Worm (Caenorhabditis elegans): Measurements from ENCODE around the gene clec-260.
A peak's percentile ranks its signal among the peaks of the same experiment; 100 is the strongest.

Gene clec-260

DNA sequence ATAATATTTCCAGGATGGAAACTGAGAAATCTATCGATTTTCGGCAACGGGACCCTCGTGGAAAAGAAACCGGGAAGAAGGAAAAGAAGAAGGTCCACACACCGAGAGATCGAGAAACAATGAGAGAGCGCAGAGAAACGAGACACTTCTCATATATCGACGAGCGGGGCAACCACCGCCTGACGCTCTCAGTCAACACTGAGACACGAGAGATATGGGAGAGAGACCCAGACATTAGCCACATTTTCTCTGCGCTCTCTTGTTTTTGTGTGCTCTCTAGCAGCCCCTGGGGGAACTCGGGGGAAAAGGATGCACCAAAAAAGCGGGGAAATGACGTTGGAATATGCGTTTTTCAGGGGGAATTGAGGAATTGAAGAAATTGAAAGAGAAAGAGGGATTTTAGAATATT lies 19.6 kb upstream of the clec-260 start (continued):
- TF ChIP-seq lin-13 (GFP tag; optimal IDR thresholded peaks at IDR 0.05) = peak; percentile 17
- TF ChIP-seq nhr-41 (GFP tag; IDR thresholded peaks at IDR 0.05) = no peak
- TF ChIP-seq fkh-10 (GFP tag; optimal IDR thresholded peaks at IDR 0.05) = peak; percentile 91
- peak; percentile 71 for TF ChIP-seq ceh-28 (tag; optimal IDR thresholded peaks at IDR 0.05)
- TF ChIP-seq nhr-76 (tag; optimal IDR thresholded peaks at IDR 0.05) = no peak
- peak; percentile 3 for TF ChIP-seq ama-1 (optimal IDR thresholded peaks at IDR 0.05)
- peak; percentile 62 for TF ChIP-seq set-16 (GFP tag; IDR thresholded peaks at IDR 0.05)
- TF ChIP-seq zfp-3 (GFP tag; conservative IDR thresholded peaks at IDR 0.05) = no peak
- peak; percentile 73 for TF ChIP-seq dmd-6 (GFP tag; IDR thresholded peaks at IDR 0.05)
- TF ChIP-seq nhr-11 (tag; optimal IDR thresholded peaks at IDR 0.05) = peak; percentile 72
- no peak for TF ChIP-seq saeg-2 (GFP tag; IDR thresholded peaks at IDR 0.05)
- no peak for TF ChIP-seq nhr-48 (tag; optimal IDR thresholded peaks at IDR 0.05)
- peak; percentile 91 for TF ChIP-seq hmg-1.1 (GFP tag; IDR thresholded peaks at IDR 0.05)
- no peak for TF ChIP-seq php-3 (GFP tag; IDR thresholded peaks at IDR 0.05)
- peak; percentile 33 for TF ChIP-seq ztf-7 (tag; optimal IDR thresholded peaks at IDR 0.05)
- TF ChIP-seq daf-19 (GFP tag; conservative IDR thresholded peaks at IDR 0.05) = no peak
- TF ChIP-seq hif-1 (tag; optimal IDR thresholded peaks at IDR 0.05) = peak in 1 of 2 experiments; percentile 56
- peak; percentile 43 for TF ChIP-seq nhr-28 (tag; optimal IDR thresholded peaks at IDR 0.05)
- no peak for TF ChIP-seq daf-12 (tag; optimal IDR thresholded peaks at IDR 0.05)
- no peak for TF ChIP-seq snpc-4 (tag; optimal IDR thresholded peaks at IDR 0.05)
- TF ChIP-seq unc-62 (GFP tag; optimal IDR thresholded peaks at IDR 0.05 in 1 of 2) = peak in 1 of 2 experiments; percentile 96
- no peak for TF ChIP-seq unc-62 (tag; optimal IDR thresholded peaks at IDR 0.05)
- no peak for TF ChIP-seq jun-1 (tag; optimal IDR thresholded peaks at IDR 0.05)
- peak; percentile 80 for TF ChIP-seq ceh-20 (GFP tag; IDR thresholded peaks at IDR 0.05)
- TF ChIP-seq aha-1 (tag) = peak; percentile 85
- TF ChIP-seq nhr-10 (tag; optimal IDR thresholded peaks at IDR 0.05) = no peak
- peak in 1 of 2 experiments; percentile 73 for TF ChIP-seq lsy-2 (tag; optimal IDR thresholded peaks at IDR 0.05)
- no peak for TF ChIP-seq F44E2.7 (GFP tag; IDR thresholded peaks at IDR 0.05)
- no peak for TF ChIP-seq lin-29 (GFP tag; IDR thresholded peaks at IDR 0.05)
- no peak for TF ChIP-seq duxl-1 (tag; optimal IDR thresholded peaks at IDR 0.05; ENCODE audit: poor library complexity)
- TF ChIP-seq vab-7 (GFP tag; IDR thresholded peaks at IDR 0.05) = no peak
- peak; percentile 86 for TF ChIP-seq rbr-2 (tag; optimal IDR thresholded peaks at IDR 0.05)
- TF ChIP-seq F10B5.3 (tag; optimal IDR thresholded peaks at IDR 0.05) = no peak
- TF ChIP-seq lim-7 (GFP tag; IDR thresholded peaks at IDR 0.05) = no peak
- peak; percentile 79 for TF ChIP-seq mep-1 (tag; optimal IDR thresholded peaks at IDR 0.05)
- TF ChIP-seq mdt-29 (GFP tag; IDR thresholded peaks at IDR 0.05) = 0 out of 2 replicates have a peak, but pooled peaks have one; percentile 34
- peak; percentile 87 for TF ChIP-seq dve-1 (tag; optimal IDR thresholded peaks at IDR 0.05; ENCODE audit: insufficient read depth)
- TF ChIP-seq Y5F2A.4 (GFP tag; optimal IDR thresholded peaks at IDR 0.05) = no peak
- TF ChIP-seq dmd-9 (GFP tag; IDR thresholded peaks at IDR 0.05) = 0 out of 2 replicates have a peak, but pooled peaks have one; percentile 34
- peak; percentile 56; the same call in 1 of the 2 replicates for TF ChIP-seq T26A8.4 (GFP tag; IDR thresholded peaks at IDR 0.05)
- TF ChIP-seq lin-39 (tag; optimal IDR thresholded peaks at IDR 0.05) = no peak
- no peak for TF ChIP-seq tag-97 (GFP tag; IDR thresholded peaks at IDR 0.05)
- TF ChIP-seq ZK337.2 (GFP tag; IDR thresholded peaks at IDR 0.05) = no peak

- TF ChIP-seq mdt-29 (GFP tag; IDR thresholded peaks at IDR 0.05) = no peak
- TF ChIP-seq ceh-62 (tag; optimal IDR thresholded peaks at IDR 0.05) = no peak
- no peak for TF ChIP-seq ztf-11 (tag; optimal IDR thresholded peaks at IDR 0.05)
- no peak for TF ChIP-seq lim-7 (GFP tag; IDR thresholded peaks at IDR 0.05)
- TF ChIP-seq ces-1 (GFP tag; optimal IDR thresholded peaks at IDR 0.05) = no peak
- TF ChIP-seq hmg-1.1 (GFP tag; IDR thresholded peaks at IDR 0.05) = no peak
- no peak for TF ChIP-seq pha-4 (GFP tag; IDR thresholded peaks at IDR 0.05)
- TF ChIP-seq pha-4 (tag; optimal IDR thresholded peaks at IDR 0.05) = no peak
- TF ChIP-seq skn-1 (tag; optimal IDR thresholded peaks at IDR 0.05) = no peak
- TF ChIP-seq F49E8.2 (tag; optimal IDR thresholded peaks at IDR 0.05; ENCODE audit: borderline replicate concordance) = no peak
- no peak for TF ChIP-seq nhr-111 (GFP tag; optimal IDR thresholded peaks at IDR 0.05)
- TF ChIP-seq nhr-237 (tag; optimal IDR thresholded peaks at IDR 0.05) = no peak
- TF ChIP-seq dmd-8 (GFP tag; IDR thresholded peaks at IDR 0.05) = no peak
- TF ChIP-seq dmd-6 (GFP tag; IDR thresholded peaks at IDR 0.05) = 0 out of 2 replicates have a peak, but pooled peaks have one; percentile 10
- no peak for TF ChIP-seq hlh-11 (tag; optimal IDR thresholded peaks at IDR 0.05)
- TF ChIP-seq zfp-2 (tag; optimal IDR thresholded peaks at IDR 0.05) = no peak
- TF ChIP-seq snpc-4 (tag; optimal IDR thresholded peaks at IDR 0.05) = no peak
Measured at ce11 chrV:20004385-20004784, 18.3 kb upstream of the clec-260 start, which contains the start of gene unc-51. unc-51 (minus strand) TSS chrV:20004485.
